Fruit fly (Drosophila melanogaster): Measurements from ENCODE around the gene CG14200.

CG14200 gene

DNA sequence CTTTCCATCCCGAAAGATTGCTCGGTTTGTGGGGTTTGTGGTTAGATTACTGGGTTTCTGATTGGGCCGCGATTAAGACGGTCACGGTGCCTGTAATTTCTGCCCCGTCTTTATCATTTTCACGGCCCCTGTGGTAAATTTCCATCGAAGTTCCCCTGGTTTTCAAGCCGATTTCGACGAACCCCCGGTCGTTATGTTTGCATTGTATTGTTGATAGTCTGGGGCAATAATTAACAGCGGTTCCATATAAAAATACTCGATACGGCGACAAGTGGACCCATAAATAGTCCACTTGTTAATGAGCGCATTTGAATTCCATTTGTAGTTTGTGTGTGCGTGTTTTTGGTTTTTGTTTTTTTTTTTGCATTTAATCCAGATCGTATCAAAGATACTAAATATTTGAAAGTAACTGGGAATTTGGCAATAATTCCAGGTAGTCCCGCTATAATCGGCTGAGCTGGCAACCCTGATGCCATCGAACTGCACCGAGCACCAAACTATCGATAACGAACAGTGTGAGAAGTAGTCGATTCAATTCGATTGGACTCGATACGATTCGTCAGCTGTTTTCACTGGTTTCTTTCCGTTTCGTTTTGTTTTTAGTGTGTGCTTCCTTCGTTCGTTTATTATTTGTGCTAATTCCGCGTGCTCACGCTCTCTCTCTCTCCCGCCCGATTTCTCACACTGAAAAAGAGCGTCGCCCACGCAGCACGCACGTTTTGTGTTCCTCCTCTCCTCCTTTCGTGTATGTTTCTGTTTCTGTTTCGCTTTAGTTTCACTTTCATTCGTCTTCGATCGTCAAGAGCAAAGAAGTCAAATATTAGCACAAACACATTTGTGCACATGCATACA, 10.3 kb downstream of the CG14200 start (continued):
- TF ChIP-seq CG2889 (GFP tag; IDR thresholded peaks at IDR 0.05) (no peak), CG11247 (GFP tag; IDR thresholded peaks at IDR 0.05) (no peak), ken (GFP tag; IDR thresholded peaks at IDR 0.05) (no peak), CG31388 (GFP tag; optimal IDR thresholded peaks at IDR 0.05) (no peak), z (GFP tag; IDR thresholded peaks at IDR 0.05) (no peak), Dbx (GFP tag; IDR thresholded peaks at IDR 0.05) (0 out of 3 replicates have a peak, but pooled peaks have one; percentile 13), gem (tag; optimal IDR thresholded peaks at IDR 0.05) (no peak), CG4404 (GFP tag; IDR thresholded peaks at IDR 0.05) (no peak), fd102C (GFP tag; optimal IDR thresholded peaks at IDR 0.05) (no peak), CG4820 (GFP tag; optimal IDR thresholded peaks at IDR 0.05) (no peak), nom (GFP tag; optimal IDR thresholded peaks at IDR 0.05) (no peak), HmgZ (tag; optimal IDR thresholded peaks at IDR 0.05) (peak; percentile 41), nau (GFP tag; optimal IDR thresholded peaks at IDR 0.05) (no peak), zfh2 (GFP tag; optimal IDR thresholded peaks at IDR 0.05) (peak; percentile 48), dysf (GFP tag; IDR thresholded peaks at IDR 0.05) (no peak), CG1602 (GFP tag; optimal IDR thresholded peaks at IDR 0.05) (no peak), nerfin-2 (GFP tag; IDR thresholded peaks at IDR 0.05; ENCODE audit: partially characterized antibody) (peak; percentile 68; the same call in 1 of the 2 replicates), CG2116 (GFP tag; optimal IDR thresholded peaks at IDR 0.05) (peak; percentile 88), hth (optimal IDR thresholded peaks at IDR 0.05) (no peak), esg (GFP tag; conservative IDR thresholded peaks at IDR 0.05) (no peak), fd3F (GFP tag; optimal IDR thresholded peaks at IDR 0.05) (no peak), run (tag; optimal IDR thresholded peaks at IDR 0.05) (no peak), sna (GFP tag; IDR thresholded peaks at IDR 0.05; ENCODE audit: partially characterized antibody) (peak; percentile 90), CG18764 (GFP tag; optimal IDR thresholded peaks at IDR 0.05) (no peak), dmrt11E (tag; optimal IDR thresholded peaks at IDR 0.05) (no peak), org-1 (GFP tag; optimal IDR thresholded peaks at IDR 0.05) (no peak), schlank (tag; optimal IDR thresholded peaks at IDR 0.05) (no peak), CG3407 (GFP tag; optimal IDR thresholded peaks at IDR 0.05) (no peak), Stat92E (GFP tag; optimal IDR thresholded peaks at IDR 0.05) (peak in 1 of 3 experiments; percentile 5), peb (GFP tag; IDR thresholded peaks at IDR 0.05) (no peak), chinmo (GFP tag; IDR thresholded peaks at IDR 0.05; ENCODE audit: partially characterized antibody) (peak; percentile 90), ssp (GFP tag; IDR thresholded peaks at IDR 0.05) (no peak), ato (GFP tag; IDR thresholded peaks at IDR 0.05; ENCODE audit: partially characterized antibody) (peak; percentile 62; the same call in 1 of the 2 replicates), cwo (GFP tag; optimal IDR thresholded peaks at IDR 0.05) (peak; percentile 77), ci (GFP tag; IDR thresholded peaks at IDR 0.05) (peak; percentile 17; the same call in 1 of the 3 replicates), zen (tag; optimal IDR thresholded peaks at IDR 0.05) (no peak), Ets97D (GFP tag; optimal IDR thresholded peaks at IDR 0.05) (peak; percentile 74), fru (optimal IDR thresholded peaks at IDR 0.05) (no peak), jing (GFP tag; optimal IDR thresholded peaks at IDR 0.05) (no peak), CG17612 (GFP tag; IDR thresholded peaks at IDR 0.05) (no peak), CG11085 (GFP tag; IDR thresholded peaks at IDR 0.05) (peak; percentile 30; the same call in 1 of the 2 replicates), CG16863 (GFP tag; optimal IDR thresholded peaks at IDR 0.05) (peak; percentile 70), CG16815 (GFP tag; optimal IDR thresholded peaks at IDR 0.05) (no peak), Bteb2 (GFP tag; optimal IDR thresholded peaks at IDR 0.05) (no peak), Gsc (GFP tag; IDR thresholded peaks at IDR 0.05) (no peak), CG9932 (GFP tag; IDR thresholded peaks at IDR 0.05) (peak; percentile 64), so (GFP tag; IDR thresholded peaks at IDR 0.05) (no peak), unc-4 (GFP tag; IDR thresholded peaks at IDR 0.05; ENCODE audit: partially characterized antibody) (peak; percentile 80), CG31224 (GFP tag; IDR thresholded peaks at IDR 0.05) (0 out of 2 replicates have a peak, but pooled peaks have one; percentile 19), sens (GFP tag) (peak; percentile 72)
